Worm (Caenorhabditis elegans) whole organism, L3 larva: ENCODE results near the gene F15E6.5.
A peak's percentile ranks its signal among the peaks of the same experiment; 100 is the strongest.

Source experiments
- ZK546.5 ChIP-seq: sonication (generic microtip); optimal IDR thresholded peaks from 2 replicates; lab custom pipeline; 2017; ENCODE audit warnings: missing biosample characterization, missing genetic modification characterization
- ama-1 ChIP-seq: fragments of 150-350 bp; optimal IDR thresholded peaks from 2 replicates; lab custom pipeline; 2018
- ceh-16 ChIP-seq: sonication (generic microtip); optimal IDR thresholded peaks from 2 replicates; lab custom pipeline; 2017; ENCODE audit warnings: missing biosample characterization, missing genetic modification characterization
- ceh-28 ChIP-seq: fragments of 150-350 bp; optimal IDR thresholded peaks from 2 replicates; lab custom pipeline; 2014; ENCODE audit warnings: missing biosample characterization, missing genetic modification reagents, missing genetic modification characterization
- ceh-82 ChIP-seq: fragments of 150-350 bp; optimal IDR thresholded peaks from 2 replicates; lab custom pipeline; 2014; ENCODE audit warnings: missing biosample characterization, missing genetic modification characterization
- ceh-9 ChIP-seq: sonication (generic microtip); optimal IDR thresholded peaks from 2 replicates; lab custom pipeline; 2018; ENCODE audit warnings: missing biosample characterization, missing genetic modification characterization
- daf-12 ChIP-seq: fragments of 150-350 bp; optimal IDR thresholded peaks from 2 replicates; lab custom pipeline; 2014; ENCODE audit warnings: missing biosample characterization, missing genetic modification reagents, missing genetic modification characterization
- elt-1 ChIP-seq: fragments of 150-350 bp; optimal IDR thresholded peaks from 2 replicates; lab custom pipeline; 2014; ENCODE audit warnings: missing biosample characterization, missing genetic modification characterization
- elt-2 ChIP-seq: sonication (generic microtip); optimal IDR thresholded peaks from 2 replicates; lab custom pipeline; 2016; ENCODE audit warnings: missing genetic modification reagents, mild to moderate bottlenecking, missing genetic modification characterization, missing compliant biosample characterization
- eor-1 ChIP-seq, 2 experiments: fragments of 150-350 bp; optimal IDR thresholded peaks; 2 replicates each; lab custom pipeline; 2014 to 2018; ENCODE audit warnings: missing biosample characterization in 2 of 2, missing genetic modification characterization in 2 of 2
- fkh-10 ChIP-seq: sonication (generic microtip); optimal IDR thresholded peaks from 2 replicates; lab custom pipeline; 2017; ENCODE audit warnings: missing biosample characterization, missing genetic modification reagents, missing genetic modification characterization
- fos-1 ChIP-seq: fragments of 150-350 bp; optimal IDR thresholded peaks from 2 replicates; lab custom pipeline; 2014; ENCODE audit warnings: missing biosample characterization, missing genetic modification characterization
- hmg-11 ChIP-seq: sonication (generic microtip); optimal IDR thresholded peaks from 2 replicates; lab custom pipeline; 2016; ENCODE audit warnings: missing genetic modification characterization, missing compliant biosample characterization
- jun-1 ChIP-seq: fragments of 150-350 bp; optimal IDR thresholded peaks from 2 replicates; lab custom pipeline; 2014; ENCODE audit warnings: missing biosample characterization, missing genetic modification reagents, missing genetic modification characterization
- lin-39 ChIP-seq: fragments of 150-350 bp; optimal IDR thresholded peaks from 2 replicates; lab custom pipeline; 2018; ENCODE audit warnings: missing biosample characterization, missing genetic modification reagents, missing genetic modification characterization
- lsy-12 ChIP-seq: sonication (generic microtip); optimal IDR thresholded peaks from 2 replicates; lab custom pipeline; 2016; ENCODE audit warnings: mild to moderate bottlenecking, missing genetic modification characterization, missing compliant biosample characterization
- mml-1 ChIP-seq: fragments of 150-350 bp; sonication (generic microtip); optimal IDR thresholded peaks from 3 replicates; lab custom pipeline; 2014; ENCODE audit warnings: missing biosample characterization, missing genetic modification characterization
- nfya-1 ChIP-seq: sonication (generic microtip); optimal IDR thresholded peaks from 2 replicates; lab custom pipeline; 2017; ENCODE audit warnings: missing genetic modification characterization, mild to moderate bottlenecking, missing compliant biosample characterization, antibody characterized with exemption, moderate library complexity; ENCODE audit not compliant: insufficient read depth
- nhr-23 ChIP-seq: fragments of 150-350 bp; optimal IDR thresholded peaks from 2 replicates; lab custom pipeline; 2014; ENCODE audit warnings: missing biosample characterization, missing genetic modification reagents, missing genetic modification characterization
- nhr-43 ChIP-seq: sonication (generic microtip); optimal IDR thresholded peaks from 2 replicates; lab custom pipeline; 2016; ENCODE audit warnings: mild to moderate bottlenecking, missing genetic modification characterization, missing compliant biosample characterization; ENCODE audit not compliant: poor library complexity, severe bottlenecking
- nhr-67 ChIP-seq: fragments of 150-350 bp; optimal IDR thresholded peaks from 2 replicates; lab custom pipeline; 2014; ENCODE audit warnings: missing biosample characterization, missing genetic modification characterization
- nhr-76 ChIP-seq: fragments of 150-350 bp; sonication (generic microtip); optimal IDR thresholded peaks from 5 replicates; lab custom pipeline; 2014; ENCODE audit warnings: missing biosample characterization, missing genetic modification characterization
- pha-4 ChIP-seq: fragments of 150-350 bp; optimal IDR thresholded peaks from 2 replicates; lab custom pipeline; 2014; ENCODE audit warnings: missing biosample characterization, missing genetic modification reagents, missing genetic modification characterization
- sea-2 ChIP-seq: fragments of 150-350 bp; sonication (generic microtip); optimal IDR thresholded peaks from 4 replicates; lab custom pipeline; 2014; ENCODE audit warnings: missing biosample characterization, missing genetic modification reagents, missing genetic modification characterization
- snpc-4 ChIP-seq: fragments of 150-350 bp; optimal IDR thresholded peaks from 2 replicates; lab custom pipeline; 2014; ENCODE audit warnings: missing biosample characterization, missing genetic modification characterization
- tbx-2 ChIP-seq: sonication (generic microtip); optimal IDR thresholded peaks from 2 replicates; lab custom pipeline; 2016; ENCODE audit warnings: mild to moderate bottlenecking, missing genetic modification characterization, missing compliant biosample characterization
- unc-62 ChIP-seq: fragments of 150-350 bp; sonication (generic microtip); optimal IDR thresholded peaks from 4 replicates; lab custom pipeline; 2014; ENCODE audit warnings: missing biosample characterization, missing genetic modification reagents, missing genetic modification characterization

Gene F15E6.5

ce11 chrIV:4307227-4307946 is 18.0 kb downstream of the F15E6.5 start, which contains the start of gene set-9:
Gene set-9 (plus strand): TSS chrIV:4307896.
- TF ChIP-seq sea-2 (GFP tag; lab: Kevin White, UChicago) (no peak), nfya-1 (tag; lab: Kevin White, UChicago) (no peak), ceh-16 (tag; lab: Kevin White, UChicago) (no peak), ceh-9 (no peak), lsy-12 (tag; lab: Kevin White, UChicago) (no peak), elt-1 (tag; lab: Kevin White, UChicago) (no peak), daf-12 (tag; lab: Kevin White, UChicago) (no peak), nhr-43 (tag; lab: Kevin White, UChicago) (no peak), pha-4 (tag; lab: Kevin White, UChicago) (no peak), nhr-67 (tag; lab: Kevin White, UChicago) (no peak), mml-1 (no peak), fkh-10 (GFP tag; lab: Kevin White, UChicago) (no peak), ZK546.5 (tag; lab: Kevin White, UChicago) (no peak), eor-1 (tag; optimal IDR thresholded peaks at IDR 0.05; lab: Kevin White, UChicago) (no peak), snpc-4 (tag; lab: Kevin White, UChicago) (no peak), ceh-28 (tag; lab: Kevin White, UChicago) (no peak)

ce11 chrIV:4316813-4317408 is 27.5 kb downstream of the F15E6.5 start, which contains the start of gene Y24D9B.1:
Gene Y24D9B.1 (plus strand): TSS chrIV:4317358.
- TF ChIP-seq hmg-11: no peak
- no peak for TF ChIP-seq nhr-23
- TF ChIP-seq ceh-9: no peak

ce11 chrIV:4317638-4318037 is 28.3 kb downstream of the F15E6.5 start:
- no peak for TF ChIP-seq tbx-2 (tag; lab: Kevin White, UChicago)
- no peak for TF ChIP-seq lsy-12 (tag; lab: Kevin White, UChicago)
- no peak for TF ChIP-seq nhr-23
- peak; percentile 96 for TF ChIP-seq ceh-28 (tag; lab: Kevin White, UChicago)
- TF ChIP-seq fos-1 (tag; lab: Kevin White, UChicago): no peak

ce11 chrIV:4318056-4318455 is 28.7 kb downstream of the F15E6.5 start:
- TF ChIP-seq pha-4 (tag; lab: Kevin White, UChicago): no peak

- TF ChIP-seq unc-62 (GFP tag; lab: Kevin White, UChicago) (no peak), ceh-28 (tag; lab: Kevin White, UChicago) (peak; percentile 92)
- TF ChIP-seq, all 47 proteins: peak for 1
Observed at ce11 chrIV:4319473-4319872, 30.1 kb downstream of the F15E6.5 start.

- TF ChIP-seq unc-62 (GFP tag; lab: Kevin White, UChicago) (no peak), elt-2 (tag; lab: Kevin White, UChicago) (peak; percentile 22)
Observed at ce11 chrIV:4326445-4326844, 37.1 kb downstream of the F15E6.5 start, which contains the start of gene trpl-2. Gene trpl-2 (plus strand): TSS chrIV:4326654.

- TF ChIP-seq nhr-76 (tag; lab: Kevin White, UChicago): no peak
- no peak for TF ChIP-seq ama-1 (lab: Kevin White, UChicago)
- TF ChIP-seq jun-1 (tag; lab: Kevin White, UChicago): no peak
- TF ChIP-seq ceh-82: no peak
- no peak for TF ChIP-seq lin-39 (tag; lab: Kevin White, UChicago)
Observed at ce11 chrIV:4336139-4336851, 46.9 kb downstream of the F15E6.5 start, which contains the start of the genes W03B1.3 and oac-51. Gene W03B1.3 (minus strand): TSS chrIV:4336239. Gene oac-51 (plus strand): TSS chrIV:4336801.
